Worm (Caenorhabditis elegans): Measurements from ENCODE around the gene C05B5.1.

- TF ChIP-seq ceh-82 (tag; optimal IDR thresholded peaks at IDR 0.05), result no peak
- no peak for TF ChIP-seq fkh-10 (GFP tag; optimal IDR thresholded peaks at IDR 0.05)
- TF ChIP-seq lin-39 (tag; optimal IDR thresholded peaks at IDR 0.05), result no peak
- TF ChIP-seq tbx-2 (tag; optimal IDR thresholded peaks at IDR 0.05), result no peak
Observed at ce11 chrIII:10027947-10028346, 39.7 kb upstream of the C05B5.1 start, which contains the start of gene ins-23.

Measured in whole organism, L1 larva.